Worm (Caenorhabditis elegans): Measurements from ENCODE around the gene EEED8.4.

DNA sequence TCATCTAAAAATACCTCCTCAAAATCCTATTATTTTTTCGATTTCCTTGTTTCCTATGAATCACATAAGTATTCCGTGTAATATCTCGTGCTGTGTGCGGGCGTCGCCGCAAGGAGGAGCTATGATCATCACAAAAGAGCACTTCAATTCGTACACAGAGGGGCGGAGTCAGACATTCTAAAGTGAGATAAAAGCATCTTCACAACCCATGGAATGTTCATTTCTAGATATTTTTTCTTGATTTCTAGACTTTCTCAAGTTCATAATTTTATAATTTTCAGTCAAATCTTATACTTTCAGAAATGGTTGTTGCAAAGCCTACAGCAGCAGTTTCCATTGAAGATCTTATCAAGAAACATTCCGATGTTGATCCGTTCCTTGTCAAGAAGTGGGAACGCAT lies 38.3 kb downstream of the EEED8.4 start, which contains the start of gene cex-1:
- TF ChIP-seq tab-1 (GFP tag; IDR thresholded peaks at IDR 0.05) (no peak), ztf-23 (GFP tag; IDR thresholded peaks at IDR 0.05) (no peak)

All from whole organism, midembryonic.